Worm (Caenorhabditis elegans) whole organism, young adult: Measurements from ENCODE around the gene F49C5.12.

Experiments used
- B0035.1 ChIP-seq: sonication (generic microtip); optimal IDR thresholded peaks from 2 replicates; lab custom pipeline; 2016; ENCODE audit warnings: missing genetic modification characterization, mild to moderate bottlenecking, missing compliant biosample characterization, missing genotype, missing genetic modification reagents
- B0336.3 ChIP-seq: fragments of 200-800 bp; sonication (Bioruptor generic); IDR thresholded peaks from 2 replicates; pipeline ENCODE4 v1.3.6; 2022; ENCODE audit warnings: missing genetic modification characterization, missing compliant biosample characterization
- F52B5.7 ChIP-seq: sonication (generic microtip); optimal IDR thresholded peaks from 2 replicates; lab custom pipeline; 2016; ENCODE audit warnings: mild to moderate bottlenecking, missing genetic modification characterization, missing compliant biosample characterization
- Y53G8AR.9 ChIP-seq: fragments of 200-800 bp; sonication (Bioruptor generic); conservative IDR thresholded peaks from 2 replicates; pipeline ENCODE4 v1.3.6; 2022; ENCODE audit warnings: missing genetic modification reagents, missing genetic modification characterization, missing compliant biosample characterization
- ama-1 ChIP-seq, 3 experiments: fragments of 150-350 bp in 1 of 3; sonication (generic microtip) in 2 of 3; optimal IDR thresholded peaks; 2 replicates each; lab custom pipeline; 2014 to 2018; ENCODE audit warnings: missing biosample characterization in 2 of 3, missing genetic modification characterization in 2 of 3, missing genetic modification reagents in 2 of 3
- aptf-3 ChIP-seq: fragments of 200-800 bp; sonication (Bioruptor generic); IDR thresholded peaks from 2 replicates; pipeline ENCODE4 v1.3.6; 2022; ENCODE audit warnings: missing genetic modification characterization, missing compliant biosample characterization
- attf-6 ChIP-seq: fragments of 200-800 bp; sonication (Bioruptor generic); IDR thresholded peaks from 2 replicates; pipeline ENCODE4 v1.3.6; 2022; ENCODE audit warnings: missing genetic modification reagents, missing genetic modification characterization, missing compliant biosample characterization
- ceh-40 ChIP-seq: fragments of 200-800 bp; sonication (Bioruptor generic); IDR thresholded peaks from 2 replicates; pipeline ENCODE4 v1.3.6; 2022; ENCODE audit warnings: missing genetic modification characterization, missing compliant biosample characterization
- dpl-1 ChIP-seq: fragments of 150-350 bp; optimal IDR thresholded peaks from 2 replicates; lab custom pipeline; 2014; ENCODE audit warnings: missing biosample characterization, missing genetic modification reagents, missing genetic modification characterization
- lin-26 ChIP-seq: fragments of 200-800 bp; sonication (Bioruptor generic); IDR thresholded peaks from 2 replicates; pipeline ENCODE4 v1.3.6; 2022; ENCODE audit warnings: missing genetic modification reagents, missing genetic modification characterization, missing compliant biosample characterization
- mes-4 ChIP-seq: sonication (generic microtip); optimal IDR thresholded peaks from 2 replicates; lab custom pipeline; 2016; ENCODE audit warnings: missing genotype, missing genetic modification characterization, missing compliant biosample characterization
- nhr-120 ChIP-seq: fragments of 200-800 bp; sonication (Bioruptor generic); IDR thresholded peaks from 2 replicates; pipeline ENCODE4 v1.3.6; 2022; ENCODE audit warnings: missing genetic modification characterization, missing compliant biosample characterization
- sea-2 ChIP-seq: fragments of 200-800 bp; sonication (Bioruptor generic); IDR thresholded peaks from 2 replicates; pipeline ENCODE4 v1.3.6; 2022; ENCODE audit warnings: missing genetic modification characterization, missing compliant biosample characterization

F49C5.12 gene

DNA sequence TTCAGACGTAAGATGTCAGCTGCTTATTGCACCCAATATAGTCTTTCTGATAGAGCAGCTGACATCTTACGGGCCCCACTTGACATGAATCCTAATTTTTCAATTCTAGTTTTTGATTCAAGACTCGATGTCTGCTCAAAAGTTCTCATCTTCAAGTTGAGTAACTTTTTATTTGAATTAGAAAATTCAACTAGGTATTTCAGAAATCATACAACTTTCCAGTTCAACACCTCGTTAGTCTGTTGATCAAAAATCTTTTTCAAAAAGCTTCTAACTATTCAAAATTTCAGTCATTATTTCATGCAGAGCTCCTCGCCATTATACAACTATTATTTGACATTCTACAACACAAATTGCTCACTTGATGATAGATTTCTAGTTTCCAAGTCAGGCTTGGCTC is 48.2 kb downstream of the F49C5.12 start, which contains the start of gene srh-73:
Gene srh-73, plus strand, starts transcription at position 301 of the 400 bp plus-strand sequence.
- TF ChIP-seq lin-26: no peak
- TF ChIP-seq ama-1 (optimal IDR thresholded peaks at IDR 0.05; lab: Kevin White, UChicago): no peak
- no peak for TF ChIP-seq ama-1 (GFP tag; optimal IDR thresholded peaks at IDR 0.05; lab: Kevin White, UChicago)
- no peak for TF ChIP-seq B0336.3 (GFP tag; lab: Robert Waterston, UW)
- no peak for TF ChIP-seq mes-4 (tag; lab: Kevin White, UChicago)
- TF ChIP-seq ceh-40 (GFP tag; lab: Robert Waterston, UW): no peak

DNA sequence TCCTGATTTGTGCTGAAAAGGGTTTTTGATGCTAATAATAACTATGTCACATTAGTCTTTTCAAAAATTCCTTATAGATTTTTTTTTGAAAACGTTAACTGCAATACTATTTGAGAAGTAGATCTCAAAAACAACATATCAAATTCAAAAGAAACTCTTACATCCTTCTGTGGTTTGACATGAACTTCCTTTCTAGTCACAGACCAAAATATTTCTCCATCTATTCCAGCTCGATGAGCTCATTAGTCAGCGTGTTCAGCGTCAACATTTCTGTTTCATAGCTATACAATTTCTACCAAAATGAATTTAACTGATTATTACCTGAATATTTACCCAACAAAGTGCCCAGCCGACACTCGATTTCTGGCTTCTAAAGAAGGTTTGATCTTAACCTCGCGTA is 51.5 kb downstream of the F49C5.12 start, which contains the start of gene srh-67:
Gene srh-67, plus strand, starts transcription at position 301 of the 400 bp plus-strand sequence.
- TF ChIP-seq nhr-120 (GFP tag; lab: Robert Waterston, UW): no peak
- no peak for TF ChIP-seq attf-6 (GFP tag; lab: Robert Waterston, UW)
- no peak for TF ChIP-seq dpl-1 (GFP tag; lab: Kevin White, UChicago)
- TF ChIP-seq Y53G8AR.9 (GFP tag; lab: Robert Waterston, UW): no peak
- TF ChIP-seq aptf-3 (GFP tag; lab: Robert Waterston, UW): no peak
- no peak for TF ChIP-seq sea-2 (GFP tag; lab: Robert Waterston, UW)
- TF ChIP-seq lin-26: no peak
- TF ChIP-seq B0035.1: no peak
- TF ChIP-seq F52B5.7 (tag; lab: Kevin White, UChicago): no peak
